Worm (Caenorhabditis elegans): Measurements from ENCODE around the gene C09G9.8.

- TF ChIP-seq lin-13 (tag; optimal IDR thresholded peaks at IDR 0.05) (no peak), snpc-4 (tag; optimal IDR thresholded peaks at IDR 0.05) (no peak), sptf-1 (tag; optimal IDR thresholded peaks at IDR 0.05) (no peak), ces-1 (GFP tag; optimal IDR thresholded peaks at IDR 0.05) (no peak), nhr-237 (tag; optimal IDR thresholded peaks at IDR 0.05) (no peak), blmp-1 (tag; optimal IDR thresholded peaks at IDR 0.05) (no peak), sem-2 (GFP tag; optimal IDR thresholded peaks at IDR 0.05) (no peak), elt-1 (tag; optimal IDR thresholded peaks at IDR 0.05; ENCODE audit: borderline replicate concordance, insufficient read depth) (no peak), bed-3 (GFP tag; optimal IDR thresholded peaks at IDR 0.05) (no peak), unc-62 (GFP tag; optimal IDR thresholded peaks at IDR 0.05) (no peak), elt-3 (tag; optimal IDR thresholded peaks at IDR 0.05) (no peak), mab-5 (tag; optimal IDR thresholded peaks at IDR 0.05) (no peak), lsy-2 (tag; optimal IDR thresholded peaks at IDR 0.05) (no peak)
These were observed 20.1 kb downstream of the C09G9.8 start, which contains the start of gene C27B7.5 for ce11 chrIV:8901346-8901745.

Measured in whole organism, mixed stage, embryonic.